Worm (Caenorhabditis elegans) whole organism, L2 larva: Measurements from ENCODE around the gene srsx-17.

Experiments used
- C34F6.9 ChIP-seq: fragments of 150-350 bp; optimal IDR thresholded peaks from 2 replicates; lab custom pipeline; 2014; ENCODE audit warnings: missing biosample characterization, missing genetic modification characterization
- F13H6.1 ChIP-seq: sonication (generic microtip); optimal IDR thresholded peaks from 2 replicates; lab custom pipeline; 2016; ENCODE audit warnings: missing genetic modification characterization, missing compliant biosample characterization
- R02D3.7 ChIP-seq: fragments of 150-350 bp; optimal IDR thresholded peaks from 2 replicates; lab custom pipeline; 2014; ENCODE audit warnings: missing biosample characterization, missing genetic modification characterization
- Y55F3AM.14 ChIP-seq: fragments of 200-800 bp; sonication (Bioruptor generic); optimal IDR thresholded peaks from 2 replicates; lab custom pipeline; 2018; ENCODE audit warnings: mild to moderate bottlenecking, missing genetic modification characterization, missing compliant biosample characterization
- ZK546.5 ChIP-seq: sonication (generic microtip); optimal IDR thresholded peaks from 2 replicates; lab custom pipeline; 2017; ENCODE audit warnings: missing biosample characterization, missing genetic modification characterization
- alr-1 ChIP-seq: fragments of 150-350 bp; optimal IDR thresholded peaks from 2 replicates; lab custom pipeline; 2014; ENCODE audit warnings: missing biosample characterization, missing genetic modification characterization
- aly-2 ChIP-seq: fragments of 150-350 bp; optimal IDR thresholded peaks from 2 replicates; lab custom pipeline; 2014; ENCODE audit warnings: missing biosample characterization, missing genetic modification characterization
- blmp-1 ChIP-seq: sonication (generic microtip); optimal IDR thresholded peaks from 2 replicates; lab custom pipeline; 2017; ENCODE audit warnings: missing genetic modification characterization, mild to moderate bottlenecking, missing compliant biosample characterization, antibody characterized with exemption, moderate library complexity; ENCODE audit not compliant: insufficient read depth
- ceh-16 ChIP-seq: fragments of 150-350 bp; optimal IDR thresholded peaks from 2 replicates; lab custom pipeline; 2014; ENCODE audit warnings: missing biosample characterization, missing genetic modification characterization
- ceh-82 ChIP-seq: fragments of 150-350 bp; optimal IDR thresholded peaks from 2 replicates; lab custom pipeline; 2014; ENCODE audit warnings: missing biosample characterization, missing genetic modification characterization
- egl-27 ChIP-seq: sonication (generic microtip); optimal IDR thresholded peaks from 3 replicates; lab custom pipeline; 2017; ENCODE audit warnings: missing biosample characterization, missing genetic modification reagents, missing genetic modification characterization
- elt-3 ChIP-seq: sonication (generic microtip); optimal IDR thresholded peaks from 2 replicates; lab custom pipeline; 2017; ENCODE audit warnings: missing biosample characterization, missing genetic modification characterization
- fos-1 ChIP-seq: fragments of 150-350 bp; optimal IDR thresholded peaks from 2 replicates; lab custom pipeline; 2014; ENCODE audit warnings: missing biosample characterization, missing genetic modification characterization
- gmeb-1 ChIP-seq: fragments of 150-350 bp; optimal IDR thresholded peaks from 2 replicates; lab custom pipeline; 2014; ENCODE audit warnings: missing biosample characterization, missing genetic modification characterization
- lin-11 ChIP-seq: fragments of 150-350 bp; sonication (generic microtip); optimal IDR thresholded peaks from 2 replicates; lab custom pipeline; 2014; ENCODE audit warnings: missing biosample characterization, missing genetic modification characterization, inconsistent platforms, mixed read lengths
- lin-13 ChIP-seq: fragments of 150-350 bp; optimal IDR thresholded peaks from 2 replicates; lab custom pipeline; 2014; ENCODE audit warnings: missing biosample characterization, missing genetic modification reagents, missing genetic modification characterization
- lin-39 ChIP-seq: fragments of 150-350 bp; optimal IDR thresholded peaks from 2 replicates; lab custom pipeline; 2014; ENCODE audit warnings: missing biosample characterization, missing genetic modification reagents, missing genetic modification characterization
- mab-5 ChIP-seq: fragments of 150-350 bp; optimal IDR thresholded peaks from 2 replicates; lab custom pipeline; 2014; ENCODE audit warnings: missing biosample characterization, missing genetic modification characterization
- mdl-1 ChIP-seq, 2 experiments: fragments of 150-350 bp in 1 of 2; sonication (generic microtip) in 1 of 2; optimal IDR thresholded peaks; 2 replicates each; lab custom pipeline; 2017; ENCODE audit warnings: missing biosample characterization in 2 of 2, missing genetic modification characterization in 2 of 2
- nhr-10 ChIP-seq: sonication (generic microtip); optimal IDR thresholded peaks from 2 replicates; lab custom pipeline; 2017; ENCODE audit warnings: missing biosample characterization, missing genetic modification characterization
- nhr-11 ChIP-seq: fragments of 150-350 bp; optimal IDR thresholded peaks from 2 replicates; lab custom pipeline; 2014; ENCODE audit warnings: missing biosample characterization, missing genetic modification characterization
- nhr-12 ChIP-seq: fragments of 150-350 bp; optimal IDR thresholded peaks from 2 replicates; lab custom pipeline; 2014; ENCODE audit warnings: missing biosample characterization, missing genetic modification characterization
- nhr-129 ChIP-seq: fragments of 150-350 bp; optimal IDR thresholded peaks from 2 replicates; lab custom pipeline; 2014; ENCODE audit warnings: missing biosample characterization, missing genetic modification characterization
- nhr-23 ChIP-seq: fragments of 150-350 bp; optimal IDR thresholded peaks from 2 replicates; lab custom pipeline; 2014; ENCODE audit warnings: missing biosample characterization, missing genetic modification reagents, missing genetic modification characterization
- nhr-6 ChIP-seq: fragments of 150-350 bp; optimal IDR thresholded peaks from 2 replicates; lab custom pipeline; 2014; ENCODE audit warnings: missing biosample characterization, missing genetic modification characterization
- nhr-77 ChIP-seq: fragments of 150-350 bp; optimal IDR thresholded peaks from 2 replicates; lab custom pipeline; 2014; ENCODE audit warnings: missing biosample characterization, missing genetic modification characterization
- peb-1 ChIP-seq: fragments of 150-350 bp; optimal IDR thresholded peaks from 2 replicates; lab custom pipeline; 2014; ENCODE audit warnings: missing biosample characterization, missing genetic modification characterization
- sem-4 ChIP-seq: fragments of 150-350 bp; optimal IDR thresholded peaks from 2 replicates; lab custom pipeline; 2014; ENCODE audit warnings: missing biosample characterization, missing genetic modification reagents, missing genetic modification characterization
- skn-1 ChIP-seq: sonication (generic microtip); optimal IDR thresholded peaks from 2 replicates; lab custom pipeline; 2017; ENCODE audit warnings: missing biosample characterization, missing genetic modification characterization
- sma-9 ChIP-seq, 2 experiments: fragments of 150-350 bp in 1 of 2; sonication (generic microtip) in 1 of 2; optimal IDR thresholded peaks; 2 replicates each; lab custom pipeline; 2014 to 2016; ENCODE audit warnings: missing genetic modification characterization in 2 of 2, mild to moderate bottlenecking in 1 of 2, missing biosample characterization in 1 of 2, missing compliant biosample characterization in 1 of 2, missing genetic modification reagents in 1 of 2, moderate library complexity in 1 of 2
- snpc-4 ChIP-seq: fragments of 150-350 bp; optimal IDR thresholded peaks from 2 replicates; lab custom pipeline; 2014; ENCODE audit warnings: missing biosample characterization, missing genetic modification characterization
- unc-55 ChIP-seq: fragments of 150-350 bp; sonication (generic microtip); optimal IDR thresholded peaks from 3 replicates; lab custom pipeline; 2014; ENCODE audit warnings: missing biosample characterization, missing genetic modification reagents, missing genetic modification characterization
- unc-62 ChIP-seq: fragments of 150-350 bp; optimal IDR thresholded peaks from 2 replicates; lab custom pipeline; 2014; ENCODE audit warnings: missing biosample characterization, missing genetic modification reagents, missing genetic modification characterization
- zag-1 ChIP-seq: fragments of 150-350 bp; optimal IDR thresholded peaks from 2 replicates; lab custom pipeline; 2014; ENCODE audit warnings: missing biosample characterization, missing genetic modification characterization
- ztf-1 ChIP-seq: fragments of 200-800 bp; sonication (Bioruptor generic); conservative IDR thresholded peaks from 2 replicates; pipeline ENCODE4 v1.3.6; 2022; ENCODE audit warnings: missing genetic modification characterization, missing compliant biosample characterization
- ztf-11 ChIP-seq: sonication (generic microtip); optimal IDR thresholded peaks from 2 replicates; lab custom pipeline; 2017; ENCODE audit warnings: missing biosample characterization, missing genetic modification characterization
- ztf-4 ChIP-seq: fragments of 150-350 bp; optimal IDR thresholded peaks from 2 replicates; lab custom pipeline; 2014; ENCODE audit warnings: missing biosample characterization, missing genetic modification characterization

The srsx-17 gene

ce11 chrV:5927347-5927746 lies at the start of gene srsx-17:
Gene srsx-17, plus strand, starts transcription at chrV:5927647.
- no peak for TF ChIP-seq C34F6.9 (tag; lab: Kevin White, UChicago)
- TF ChIP-seq, all 48 proteins: peak for 0

ce11 chrV:5880064-5880463 lies 47.4 kb upstream of the srsx-17 start, which contains the start of gene C02G6.3:
Gene C02G6.3, plus strand, starts transcription at chrV:5880364.
- TF ChIP-seq lin-11 (tag; lab: Kevin White, UChicago) (no peak), skn-1 (tag; lab: Kevin White, UChicago) (no peak), egl-27 (no peak), unc-55 (GFP tag; lab: Kevin White, UChicago) (no peak), ceh-82 (tag; lab: Kevin White, UChicago) (no peak), lin-39 (tag; lab: Kevin White, UChicago) (no peak)

DNA sequence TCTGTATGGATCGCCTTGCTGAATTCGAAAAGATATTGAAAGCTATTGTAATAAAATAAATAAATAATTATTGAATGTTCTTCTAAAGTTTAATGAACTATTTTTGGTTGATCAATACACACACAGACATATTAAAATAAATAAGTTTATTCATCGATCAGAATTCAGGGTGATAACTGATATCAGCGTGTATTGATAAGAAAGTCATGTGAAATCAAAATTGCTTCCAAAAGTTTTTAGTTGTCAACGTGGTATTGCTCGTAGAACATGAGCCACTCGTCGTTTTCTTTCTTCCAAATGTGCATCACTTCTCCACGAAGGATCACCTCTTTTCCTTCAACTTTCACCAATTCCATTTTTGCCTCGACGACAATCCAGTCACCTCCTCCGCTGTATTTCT lies 45.0 kb upstream of the srsx-17 start:
- TF ChIP-seq lin-11 (tag; lab: Kevin White, UChicago) (no peak), lin-13 (GFP tag; lab: Kevin White, UChicago) (no peak), ZK546.5 (no peak), fos-1 (tag; lab: Kevin White, UChicago) (no peak), aly-2 (tag; lab: Kevin White, UChicago) (no peak), ztf-4 (tag; lab: Kevin White, UChicago) (no peak), ztf-11 (tag; lab: Kevin White, UChicago) (no peak), nhr-11 (tag; lab: Kevin White, UChicago) (no peak), lin-39 (tag; lab: Kevin White, UChicago) (no peak), alr-1 (tag; lab: Kevin White, UChicago) (no peak), ceh-16 (tag; lab: Kevin White, UChicago) (no peak), nhr-129 (no peak), nhr-12 (tag; lab: Kevin White, UChicago) (no peak), C34F6.9 (tag; lab: Kevin White, UChicago) (no peak)

DNA sequence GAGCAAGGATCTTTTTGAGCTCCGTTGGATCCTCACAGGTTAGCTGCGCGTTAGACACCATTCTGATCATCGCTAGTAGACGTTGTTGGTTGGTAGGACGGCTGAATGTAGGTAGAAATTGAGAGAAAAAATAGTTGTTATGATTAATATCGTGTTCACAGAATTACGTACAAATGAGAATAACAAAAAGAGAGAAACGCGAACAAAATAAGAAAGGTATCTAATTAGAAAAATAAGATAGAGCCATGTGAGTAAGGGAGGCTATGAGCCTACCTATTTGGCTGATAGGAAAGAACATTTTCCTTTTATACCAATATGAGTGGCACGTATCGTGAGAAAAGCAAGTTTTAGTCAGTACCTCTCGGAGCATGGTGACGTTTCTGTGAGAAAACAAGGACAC lies 43.7 kb upstream of the srsx-17 start, which contains the start of gene C04E6.8:
Gene C04E6.8 (minus strand): TSS at position 101 of the 400 bp plus-strand sequence.
- TF ChIP-seq ZK546.5 (no peak), mdl-1 (tag; optimal IDR thresholded peaks at IDR 0.05; lab: Kevin White, UChicago) (no peak), lin-13 (GFP tag; lab: Kevin White, UChicago) (no peak), F13H6.1 (no peak), sma-9 (GFP tag; optimal IDR thresholded peaks at IDR 0.05; lab: Kevin White, UChicago) (no peak), sma-9 (tag; optimal IDR thresholded peaks at IDR 0.05; lab: Kevin White, UChicago) (no peak), unc-62 (GFP tag; lab: Kevin White, UChicago) (no peak), R02D3.7 (no peak), ztf-11 (tag; lab: Kevin White, UChicago) (no peak), ceh-82 (tag; lab: Kevin White, UChicago) (no peak), snpc-4 (no peak), nhr-6 (tag; lab: Kevin White, UChicago) (no peak), nhr-23 (tag; lab: Kevin White, UChicago) (no peak), sem-4 (tag; lab: Kevin White, UChicago) (no peak), elt-3 (tag; lab: Kevin White, UChicago) (no peak), nhr-10 (tag; lab: Kevin White, UChicago) (no peak), mab-5 (tag; lab: Kevin White, UChicago) (no peak), peb-1 (tag; lab: Kevin White, UChicago) (no peak)

ce11 chrV:5888820-5889219 lies 38.6 kb upstream of the srsx-17 start:
- TF ChIP-seq C34F6.9 (tag; lab: Kevin White, UChicago): no peak
- TF ChIP-seq peb-1 (tag; lab: Kevin White, UChicago): no peak
- no peak for TF ChIP-seq blmp-1 (tag; lab: Kevin White, UChicago)
- no peak for TF ChIP-seq nhr-77
- no peak for TF ChIP-seq lin-13 (GFP tag; lab: Kevin White, UChicago)
- no peak for TF ChIP-seq ztf-1
- TF ChIP-seq aly-2 (tag; lab: Kevin White, UChicago): no peak
- no peak for TF ChIP-seq nhr-12 (tag; lab: Kevin White, UChicago)
- TF ChIP-seq gmeb-1: no peak
- no peak for TF ChIP-seq nhr-11 (tag; lab: Kevin White, UChicago)
- TF ChIP-seq zag-1: no peak
- no peak for TF ChIP-seq alr-1 (tag; lab: Kevin White, UChicago)
- TF ChIP-seq lin-39 (tag; lab: Kevin White, UChicago): no peak
- TF ChIP-seq unc-55 (GFP tag; lab: Kevin White, UChicago): no peak
- no peak for TF ChIP-seq Y55F3AM.14 (GFP tag; lab: Kevin White, UChicago)
- TF ChIP-seq, all 48 proteins: peak for 0
